Fruit fly (Drosophila melanogaster): ENCODE data around the gene yem.
A peak's percentile ranks its signal among the peaks of the same experiment; 100 is the strongest.

yem gene

DNA sequence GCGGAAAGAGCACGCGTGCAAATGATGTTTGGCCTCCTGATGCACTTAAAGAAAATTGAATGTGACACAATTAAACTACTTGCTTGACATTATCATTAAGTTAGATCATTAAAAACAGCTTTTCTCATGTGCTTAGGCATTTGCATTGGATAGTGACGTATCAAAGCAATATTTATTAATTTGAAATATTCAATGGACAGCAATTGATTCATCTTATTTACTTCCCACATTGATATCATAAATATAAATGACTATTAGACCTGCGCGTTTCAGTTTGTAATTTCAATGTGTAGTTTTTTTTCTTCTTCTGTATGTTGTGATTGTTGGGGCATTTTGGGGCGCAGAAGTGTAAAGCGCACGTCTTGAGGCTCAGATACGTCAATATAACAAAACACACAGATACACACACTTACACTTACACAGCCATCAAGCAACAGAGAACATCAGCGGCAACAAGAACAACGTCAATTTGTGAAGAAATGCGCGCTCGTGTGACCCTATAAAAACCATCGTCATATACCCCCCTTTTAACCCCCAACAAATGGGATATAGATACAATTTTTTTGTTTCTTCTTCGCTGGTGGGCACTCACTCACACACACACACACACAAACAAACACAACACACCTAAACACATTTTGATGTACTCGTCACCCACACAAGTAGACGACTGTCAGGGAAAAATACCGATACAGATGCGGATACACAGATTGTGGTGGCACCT, 33.6 kb downstream of the yem start (continued):
- no peak for TF ChIP-seq sima (GFP tag; optimal IDR thresholded peaks at IDR 0.05)
- peak; percentile 45 for TF ChIP-seq CG8281 (tag; optimal IDR thresholded peaks at IDR 0.05)
- no peak for TF ChIP-seq Dip2 (GFP tag; IDR thresholded peaks at IDR 0.05)
- peak; percentile 65 for TF ChIP-seq CG1529 (GFP tag; optimal IDR thresholded peaks at IDR 0.05)
- no peak for TF ChIP-seq sc (optimal IDR thresholded peaks at IDR 0.05)
- TF ChIP-seq sc (GFP tag; optimal IDR thresholded peaks at IDR 0.05) = peak; percentile 54
- TF ChIP-seq CG34422 (GFP tag; IDR thresholded peaks at IDR 0.05) = no peak; the same call in 2 of the 3 replicates
- 0 out of 2 replicates have a peak, but pooled peaks have one; percentile 30 for TF ChIP-seq CG5953 (GFP tag; IDR thresholded peaks at IDR 0.05)
- peak; percentile 58 for TF ChIP-seq ssp (GFP tag; IDR thresholded peaks at IDR 0.05)
- no peak for TF ChIP-seq stwl (tag; optimal IDR thresholded peaks at IDR 0.05)
- no peak for TF ChIP-seq Adf1 (GFP tag; IDR thresholded peaks at IDR 0.05)
- TF ChIP-seq schlank (tag; optimal IDR thresholded peaks at IDR 0.05) = no peak
- no peak for TF ChIP-seq CG7745 (tag; optimal IDR thresholded peaks at IDR 0.05)
- TF ChIP-seq corto (GFP tag; optimal IDR thresholded peaks at IDR 0.05) = peak; percentile 2
- peak; percentile 76 for TF ChIP-seq ewg (GFP tag; optimal IDR thresholded peaks at IDR 0.05)
- no peak for TF ChIP-seq p53 (GFP tag; optimal IDR thresholded peaks at IDR 0.05)
- peak; percentile 6 for TF ChIP-seq CrebB (tag; optimal IDR thresholded peaks at IDR 0.05)
- TF ChIP-seq CG32772 (GFP tag; IDR thresholded peaks at IDR 0.05) = no peak
- TF ChIP-seq CG4360 (GFP tag; IDR thresholded peaks at IDR 0.05) = peak; percentile 20; the same call in 1 of the 2 replicates
- TF ChIP-seq Blimp-1 (GFP tag; optimal IDR thresholded peaks at IDR 0.05) = peak; percentile 79
- TF ChIP-seq CG7556 (GFP tag; optimal IDR thresholded peaks at IDR 0.05) = peak; percentile 83
- peak; percentile 76 for TF ChIP-seq Meics (GFP tag; optimal IDR thresholded peaks at IDR 0.05)
- TF ChIP-seq Nf-YC (tag; optimal IDR thresholded peaks at IDR 0.05) = peak; percentile 20
- no peak for TF ChIP-seq CG17912 (GFP tag; optimal IDR thresholded peaks at IDR 0.05)
- peak; percentile 59 for TF ChIP-seq tin (GFP tag; optimal IDR thresholded peaks at IDR 0.05)
- TF ChIP-seq D19B (GFP tag; optimal IDR thresholded peaks at IDR 0.05) = peak; percentile 13
- TF ChIP-seq Pdp1 (GFP tag; optimal IDR thresholded peaks at IDR 0.05) = peak; percentile 54 to 67
- peak; percentile 57 for TF ChIP-seq CG1233 (GFP tag; optimal IDR thresholded peaks at IDR 0.05)
- TF ChIP-seq slp2 (GFP tag; optimal IDR thresholded peaks at IDR 0.05) = peak; percentile 37
- TF ChIP-seq gcm2 (GFP tag; optimal IDR thresholded peaks at IDR 0.05) = no peak
- TF ChIP-seq tx (GFP tag; optimal IDR thresholded peaks at IDR 0.05) = peak; percentile 39
- peak; percentile 73 for TF ChIP-seq dmrt11E (tag; optimal IDR thresholded peaks at IDR 0.05)
- 0 out of 2 replicates have a peak, but pooled peaks have one; percentile 47 for TF ChIP-seq klu (GFP tag; IDR thresholded peaks at IDR 0.05)
- peak; percentile 25 for TF ChIP-seq CG4854 (GFP tag; optimal IDR thresholded peaks at IDR 0.05)
- TF ChIP-seq hb (GFP tag; IDR thresholded peaks at IDR 0.05; ENCODE audit: partially characterized antibody) = no peak
- peak; percentile 34 for TF ChIP-seq CG33557 (GFP tag; optimal IDR thresholded peaks at IDR 0.05)
- TF ChIP-seq crp (GFP tag; optimal IDR thresholded peaks at IDR 0.05) = peak in 1 of 2 experiments; percentile 10
- no peak for TF ChIP-seq bowl (GFP tag; IDR thresholded peaks at IDR 0.05)
- peak; percentile 70 for TF ChIP-seq tgo (GFP tag; IDR thresholded peaks at IDR 0.05)
- peak; percentile 45; the same call in 3 of the 4 replicates for TF ChIP-seq Gug (GFP tag; IDR thresholded peaks at IDR 0.05)
- peak; percentile 88 for TF ChIP-seq CG2712 (tag; optimal IDR thresholded peaks at IDR 0.05)
- TF ChIP-seq CG13287 (GFP tag; IDR thresholded peaks at IDR 0.05; ENCODE audit: partially characterized antibody) = no peak
- TF ChIP-seq CG15479 (GFP tag; optimal IDR thresholded peaks at IDR 0.05) = no peak
- TF ChIP-seq lbe (GFP tag; optimal IDR thresholded peaks at IDR 0.05) = peak; percentile 10
- TF ChIP-seq dan (GFP tag; IDR thresholded peaks at IDR 0.05) = no peak
- TF ChIP-seq CG7839 (tag; optimal IDR thresholded peaks at IDR 0.05) = peak; percentile 81
- peak; percentile 55 for TF ChIP-seq CG12155 (GFP tag; optimal IDR thresholded peaks at IDR 0.05)
- peak; percentile 27 for TF ChIP-seq CG12236 (GFP tag; optimal IDR thresholded peaks at IDR 0.05)
- no peak for TF ChIP-seq CG1792 (GFP tag; optimal IDR thresholded peaks at IDR 0.05)

All from whole organism, embryonic.